Worm (Caenorhabditis elegans) whole organism, L1 larva: ENCODE results near the gene T11F9.14.

Experiments
- C16A3.4 ChIP-seq: fragments of 150-350 bp; optimal IDR thresholded peaks from 2 replicates; lab custom pipeline; 2014; ENCODE audit warnings: missing biosample characterization, missing genetic modification characterization
- C34B4.2 ChIP-seq: sonication (generic microtip); optimal IDR thresholded peaks from 2 replicates; lab custom pipeline; 2017; ENCODE audit warnings: mild to moderate bottlenecking, missing genetic modification characterization, missing compliant biosample characterization
- F16B12.6 ChIP-seq: fragments of 150-350 bp; optimal IDR thresholded peaks from 2 replicates; lab custom pipeline; 2014; ENCODE audit warnings: missing biosample characterization, missing genetic modification characterization
- Y116A8C.19 ChIP-seq: sonication (generic microtip); optimal IDR thresholded peaks from 2 replicates; lab custom pipeline; 2016; ENCODE audit warnings: missing compliant biosample characterization, missing genetic modification characterization, borderline replicate concordance
- alr-1 ChIP-seq: fragments of 200-800 bp; sonication (Bioruptor generic); optimal IDR thresholded peaks from 2 replicates; lab custom pipeline; 2018; ENCODE audit warnings: borderline replicate concordance, mild to moderate bottlenecking, missing genetic modification characterization, missing compliant biosample characterization
- blmp-1 ChIP-seq: fragments of 150-350 bp; optimal IDR thresholded peaks from 2 replicates; lab custom pipeline; 2014; ENCODE audit warnings: missing biosample characterization, missing genetic modification characterization
- ceh-8 ChIP-seq: fragments of 200-800 bp; sonication (Bioruptor generic); optimal IDR thresholded peaks from 2 replicates; lab custom pipeline; 2018; ENCODE audit warnings: mild to moderate bottlenecking, missing genetic modification characterization, moderate library complexity, missing compliant biosample characterization
- ceh-82 ChIP-seq, 3 experiments: fragments of 150-350 bp in 1 of 3; sonication (generic microtip) in 2 of 3; optimal IDR thresholded peaks; 2 replicates each; lab custom pipeline; 2014 to 2017; ENCODE audit warnings: missing biosample characterization in 3 of 3, missing genetic modification characterization in 3 of 3
- dpl-1 ChIP-seq, 3 experiments: fragments of 150-350 bp in 2 of 3; sonication (generic microtip) in 1 of 3; optimal IDR thresholded peaks; 2 replicates each; lab custom pipeline; 2014 to 2017; ENCODE audit warnings: missing biosample characterization in 3 of 3, missing genetic modification characterization in 3 of 3, missing genetic modification reagents in 3 of 3
- dsc-1 ChIP-seq: sonication (generic microtip); optimal IDR thresholded peaks from 2 replicates; lab custom pipeline; 2016; ENCODE audit warnings: mild to moderate bottlenecking, missing genetic modification characterization, missing compliant biosample characterization
- efl-1 ChIP-seq, 4 experiments: fragments of 150-350 bp; optimal IDR thresholded peaks in 3 of 4; peaks in 1 of 4; 1 replicate in 1 of 4; 2 replicates in 3 of 4; lab custom pipeline; 2014; ENCODE audit warnings: missing biosample characterization in 2 of 4, missing genetic modification characterization in 2 of 4, missing genetic modification reagents in 2 of 4
- egl-13 ChIP-seq: sonication (generic microtip); optimal IDR thresholded peaks from 2 replicates; lab custom pipeline; 2016; ENCODE audit warnings: missing genotype, missing genetic modification reagents, missing genetic modification characterization, missing compliant biosample characterization
- egl-27 ChIP-seq, 2 experiments: fragments of 150-350 bp in 1 of 2; sonication (generic microtip); optimal IDR thresholded peaks; 3 replicates each; lab custom pipeline; 2017 to 2018; ENCODE audit warnings: missing biosample characterization in 2 of 2, missing genetic modification characterization in 2 of 2, missing genetic modification reagents in 2 of 2
- elt-2 ChIP-seq: sonication (generic microtip); optimal IDR thresholded peaks from 2 replicates; lab custom pipeline; 2016; ENCODE audit warnings: missing genetic modification characterization, mild to moderate bottlenecking, inconsistent platforms, missing compliant biosample characterization, missing genetic modification reagents
- ets-5 ChIP-seq: fragments of 200-800 bp; sonication (Bioruptor generic); IDR thresholded peaks from 2 replicates; pipeline ENCODE4 v1.3.6; 2022; ENCODE audit warnings: missing genetic modification characterization, missing compliant biosample characterization
- fkh-10 ChIP-seq: sonication (generic microtip); optimal IDR thresholded peaks from 2 replicates; lab custom pipeline; 2017; ENCODE audit warnings: missing biosample characterization, missing genetic modification reagents, missing genetic modification characterization
- fkh-8 ChIP-seq: sonication (generic microtip); optimal IDR thresholded peaks from 2 replicates; lab custom pipeline; 2016; ENCODE audit warnings: mild to moderate bottlenecking, missing genetic modification characterization, missing compliant biosample characterization
- grh-1 ChIP-seq: fragments of 200-800 bp; sonication (Bioruptor generic); IDR thresholded peaks from 2 replicates; pipeline ENCODE4 v1.3.6; 2022; ENCODE audit warnings: missing genetic modification reagents, missing genetic modification characterization, missing compliant biosample characterization
- isw-1 ChIP-seq: fragments of 200-800 bp; sonication (Bioruptor generic); IDR thresholded peaks from 2 replicates; pipeline ENCODE4 v1.3.6; 2022; ENCODE audit warnings: missing genetic modification characterization, missing compliant biosample characterization
- jun-1 ChIP-seq: fragments of 150-350 bp; optimal IDR thresholded peaks from 2 replicates; lab custom pipeline; 2014; ENCODE audit warnings: missing biosample characterization, missing genetic modification reagents, missing genetic modification characterization
- lin-13 ChIP-seq: fragments of 150-350 bp; optimal IDR thresholded peaks from 2 replicates; lab custom pipeline; 2014; ENCODE audit warnings: missing biosample characterization, missing genetic modification reagents, missing genetic modification characterization
- lin-14 ChIP-seq: fragments of 200-800 bp; sonication (Bioruptor generic); optimal IDR thresholded peaks from 2 replicates; lab custom pipeline; 2018; ENCODE audit warnings: mild to moderate bottlenecking, missing genetic modification characterization, moderate library complexity, missing compliant biosample characterization
- lin-35 ChIP-seq, 2 experiments: fragments of 150-350 bp; optimal IDR thresholded peaks; 2 replicates each; lab custom pipeline; 2014; ENCODE audit warnings: missing biosample characterization in 2 of 2, missing genetic modification characterization in 2 of 2, missing genetic modification reagents in 2 of 2
- lir-3 ChIP-seq: sonication (generic microtip); optimal IDR thresholded peaks from 2 replicates; lab custom pipeline; 2016; ENCODE audit warnings: mild to moderate bottlenecking, missing genetic modification characterization, moderate library complexity, missing compliant biosample characterization; ENCODE audit not compliant: poor library complexity
- lsy-2 ChIP-seq, 2 experiments: fragments of 150-350 bp; optimal IDR thresholded peaks; 2 replicates each; lab custom pipeline; 2014; ENCODE audit warnings: missing biosample characterization in 2 of 2, missing genetic modification characterization in 2 of 2
- mdl-1 ChIP-seq, 2 experiments: fragments of 150-350 bp; optimal IDR thresholded peaks; 2 replicates each; lab custom pipeline; 2014 to 2017; ENCODE audit warnings: missing biosample characterization in 2 of 2, missing genetic modification characterization in 2 of 2, inconsistent platforms in 1 of 2
- mep-1 ChIP-seq: fragments of 150-350 bp; optimal IDR thresholded peaks from 2 replicates; lab custom pipeline; 2014; ENCODE audit warnings: missing biosample characterization, missing genetic modification characterization
- nhr-19 ChIP-seq: fragments of 200-800 bp; sonication (Bioruptor generic); conservative IDR thresholded peaks from 2 replicates; pipeline ENCODE4 v1.3.6; 2022; ENCODE audit warnings: missing genetic modification characterization, missing compliant biosample characterization
- nhr-20 ChIP-seq: sonication (generic microtip); optimal IDR thresholded peaks from 2 replicates; lab custom pipeline; 2016; ENCODE audit warnings: mild to moderate bottlenecking, missing genetic modification characterization, missing compliant biosample characterization
- nhr-47 ChIP-seq: sonication (generic microtip); optimal IDR thresholded peaks from 2 replicates; lab custom pipeline; 2016; ENCODE audit warnings: mild to moderate bottlenecking, missing genetic modification characterization, moderate library complexity, missing compliant biosample characterization
- nhr-71 ChIP-seq: sonication (generic microtip); optimal IDR thresholded peaks from 2 replicates; lab custom pipeline; 2016; ENCODE audit warnings: mild to moderate bottlenecking, missing genetic modification characterization, moderate library complexity, missing compliant biosample characterization
- nhr-76 ChIP-seq: sonication (generic microtip); optimal IDR thresholded peaks from 2 replicates; lab custom pipeline; 2017; ENCODE audit warnings: missing biosample characterization, missing genetic modification characterization
- nhr-77 ChIP-seq: fragments of 150-350 bp; optimal IDR thresholded peaks from 2 replicates; lab custom pipeline; 2014; ENCODE audit warnings: missing biosample characterization, missing genetic modification characterization
- nhr-85 ChIP-seq: sonication (generic microtip); peaks from one replicate; lab custom pipeline; 2016; ENCODE audit warnings: missing genetic modification characterization, inconsistent platforms, missing compliant biosample characterization
- nhr-90 ChIP-seq: sonication (generic microtip); optimal IDR thresholded peaks from 2 replicates; lab custom pipeline; 2016; ENCODE audit warnings: mild to moderate bottlenecking, missing genetic modification characterization, missing compliant biosample characterization; ENCODE audit not compliant: poor library complexity
- pax-3 ChIP-seq: fragments of 200-800 bp; sonication (Bioruptor generic); optimal IDR thresholded peaks from 2 replicates; lab custom pipeline; 2018; ENCODE audit warnings: mild to moderate bottlenecking, missing genetic modification characterization, moderate library complexity, missing compliant biosample characterization
- rnt-1 ChIP-seq: sonication (generic microtip); optimal IDR thresholded peaks from 2 replicates; lab custom pipeline; 2016; ENCODE audit warnings: mild to moderate bottlenecking, missing genetic modification characterization, moderate library complexity, missing compliant biosample characterization
- skn-1 ChIP-seq: fragments of 150-350 bp; optimal IDR thresholded peaks from 2 replicates; lab custom pipeline; 2014; ENCODE audit warnings: missing biosample characterization, missing genetic modification characterization
- snpc-4 ChIP-seq: fragments of 150-350 bp; optimal IDR thresholded peaks from 2 replicates; lab custom pipeline; 2014; ENCODE audit warnings: missing biosample characterization, missing genetic modification characterization
- sox-4 ChIP-seq: sonication (generic microtip); optimal IDR thresholded peaks from 2 replicates; lab custom pipeline; 2016; ENCODE audit warnings: missing genetic modification characterization, missing compliant biosample characterization
- swsn-7 ChIP-seq: sonication (generic microtip); optimal IDR thresholded peaks from 2 replicates; lab custom pipeline; 2016; ENCODE audit warnings: missing genetic modification characterization, missing compliant biosample characterization
- tbx-2 ChIP-seq: sonication (generic microtip); optimal IDR thresholded peaks from 2 replicates; lab custom pipeline; 2016; ENCODE audit warnings: missing genetic modification characterization, missing compliant biosample characterization
- tlp-1 ChIP-seq: fragments of 150-350 bp; optimal IDR thresholded peaks from 2 replicates; lab custom pipeline; 2014; ENCODE audit warnings: missing biosample characterization, missing genetic modification characterization
- unc-130 ChIP-seq: fragments of 150-350 bp; optimal IDR thresholded peaks from 2 replicates; lab custom pipeline; 2017; ENCODE audit warnings: missing biosample characterization, missing genetic modification characterization, inconsistent platforms
- unc-30 ChIP-seq: sonication (generic microtip); optimal IDR thresholded peaks from 2 replicates; lab custom pipeline; 2017; ENCODE audit warnings: missing biosample characterization, missing genetic modification characterization
- unc-86 ChIP-seq: sonication (generic microtip); optimal IDR thresholded peaks from 2 replicates; lab custom pipeline; 2016; ENCODE audit warnings: missing genetic modification characterization, missing compliant biosample characterization
- xbp-1 ChIP-seq: sonication (generic microtip); optimal IDR thresholded peaks from 2 replicates; lab custom pipeline; 2016; ENCODE audit warnings: missing genetic modification characterization, missing compliant biosample characterization
- ztf-11 ChIP-seq, 2 experiments: sonication (generic microtip); optimal IDR thresholded peaks; 2 replicates each; lab custom pipeline; 2016 to 2017; ENCODE audit warnings: missing genetic modification characterization in 2 of 2, missing biosample characterization in 1 of 2, missing compliant biosample characterization in 1 of 2

T11F9.14 gene

ce11 chrV:11506347-11506746 is 25.7 kb upstream of the T11F9.14 start (continued):
- peak; percentile 98 for TF ChIP-seq dsc-1 (tag; lab: Kevin White, UChicago)
- TF ChIP-seq C34B4.2, result no peak
- no peak for TF ChIP-seq ets-5 (GFP tag; lab: Robert Waterston, UW)
- peak; percentile 88 for TF ChIP-seq lin-14 (GFP tag; lab: Kevin White, UChicago)
- no peak for TF ChIP-seq egl-27 (tag; optimal IDR thresholded peaks at IDR 0.05; lab: Kevin White, UChicago)
- TF ChIP-seq mdl-1 (tag; optimal IDR thresholded peaks at IDR 0.05; lab: Kevin White, UChicago), result no peak
- peak; percentile 61 for TF ChIP-seq rnt-1
- no peak for TF ChIP-seq nhr-76
- TF ChIP-seq xbp-1 (tag; lab: Kevin White, UChicago), result no peak
- no peak for TF ChIP-seq alr-1 (tag; lab: Kevin White, UChicago)
- no peak for TF ChIP-seq tlp-1 (tag; lab: Kevin White, UChicago)
- no peak for TF ChIP-seq ceh-82 (tag; optimal IDR thresholded peaks at IDR 0.05; lab: Kevin White, UChicago)
- TF ChIP-seq dpl-1 (GFP tag; optimal IDR thresholded peaks at IDR 0.05; lab: Kevin White, UChicago), result no peak
- no peak for TF ChIP-seq lin-13 (GFP tag; lab: Kevin White, UChicago)
- TF ChIP-seq sox-4 (tag; lab: Kevin White, UChicago), result no peak
- no peak for TF ChIP-seq Y116A8C.19 (tag; lab: Kevin White, UChicago)
- TF ChIP-seq unc-30 (tag; lab: Kevin White, UChicago), result no peak
- peak; percentile 33 for TF ChIP-seq nhr-20 (tag; lab: Kevin White, UChicago)

ce11 chrV:11504853-11505397 is 24.3 kb upstream of the T11F9.14 start, which contains the start of the genes C55A6.1 and C55A6.10:
Gene C55A6.1, minus strand, starts transcription at chrV:11504968.
Gene C55A6.10, plus strand, starts transcription at chrV:11505347.
- TF ChIP-seq lsy-2 (tag; optimal IDR thresholded peaks at IDR 0.05; lab: Kevin White, UChicago), result peak; percentile 56 to 73
- TF ChIP-seq efl-1 (optimal IDR thresholded peaks at IDR 0.05; lab: Kevin White, UChicago), result peak; percentile 60 to 69
- peak; percentile 61 to 94 for TF ChIP-seq efl-1 (GFP tag; optimal IDR thresholded peaks at IDR 0.05 in 1 of 2; lab: Kevin White, UChicago)
- peak; percentile 60 for TF ChIP-seq fkh-10
- TF ChIP-seq swsn-7, result peak; percentile 79
- TF ChIP-seq egl-13 (tag; lab: Kevin White, UChicago), result peak; percentile 52
- TF ChIP-seq ceh-82 (tag; optimal IDR thresholded peaks at IDR 0.05; lab: Kevin White, UChicago), result peak in 2 of 3 experiments; percentile 9 to 41
- peak; percentile 30 for TF ChIP-seq jun-1 (tag; lab: Kevin White, UChicago)
- TF ChIP-seq unc-130 (tag; lab: Kevin White, UChicago), result peak; percentile 18
- TF ChIP-seq rnt-1, result peak; percentile 59
- TF ChIP-seq ceh-8 (GFP tag; lab: Kevin White, UChicago), result peak; percentile 44
- peak; percentile 82 for TF ChIP-seq nhr-20 (tag; lab: Kevin White, UChicago)
- TF ChIP-seq tbx-2 (tag; lab: Kevin White, UChicago), result peak; percentile 71
- TF ChIP-seq sox-4 (tag; lab: Kevin White, UChicago), result peak; percentile 17
- peak; percentile 68 for TF ChIP-seq nhr-19 (GFP tag; lab: Robert Waterston, UW)
- peak; percentile 30 for TF ChIP-seq dsc-1 (tag; lab: Kevin White, UChicago)
- TF ChIP-seq snpc-4 (tag; lab: Kevin White, UChicago), result peak; percentile 17
- peak; percentile 84 for TF ChIP-seq nhr-85 (tag; lab: Kevin White, UChicago)
- peak in 1 of 2 experiments; percentile 68 for TF ChIP-seq ztf-11 (tag; optimal IDR thresholded peaks at IDR 0.05; lab: Kevin White, UChicago)
- peak; percentile 52 for TF ChIP-seq blmp-1 (tag; lab: Kevin White, UChicago)
- TF ChIP-seq unc-86 (tag; lab: Kevin White, UChicago), result peak; percentile 76
- TF ChIP-seq skn-1 (tag; lab: Kevin White, UChicago), result peak; percentile 38
- TF ChIP-seq nhr-77 (tag; lab: Kevin White, UChicago), result peak; percentile 37
- TF ChIP-seq lir-3 (tag; lab: Kevin White, UChicago), result peak; percentile 66
- peak; percentile 86 for TF ChIP-seq nhr-71
- TF ChIP-seq lin-35 (GFP tag; optimal IDR thresholded peaks at IDR 0.05; lab: Kevin White, UChicago), result peak; percentile 55 to 62
- peak; percentile 59 for TF ChIP-seq isw-1
- peak; percentile 35 to 67 (median 50) for TF ChIP-seq dpl-1 (GFP tag; optimal IDR thresholded peaks at IDR 0.05; lab: Kevin White, UChicago)
- TF ChIP-seq grh-1 (GFP tag; lab: Robert Waterston, UW), result peak; percentile 64
- TF ChIP-seq elt-2 (tag; lab: Kevin White, UChicago), result peak; percentile 14
- TF ChIP-seq C16A3.4, result peak; percentile 62
- peak; percentile 76 for TF ChIP-seq lin-14 (GFP tag; lab: Kevin White, UChicago)
- TF ChIP-seq fkh-8 (tag; lab: Kevin White, UChicago), result peak; percentile 59
- peak; percentile 85 for TF ChIP-seq nhr-47 (tag; lab: Kevin White, UChicago)
- peak; percentile 20 for TF ChIP-seq pax-3 (tag; lab: Kevin White, UChicago)
- peak; percentile 79 for TF ChIP-seq nhr-90 (tag; lab: Kevin White, UChicago)
- peak; percentile 93 for TF ChIP-seq F16B12.6
- TF ChIP-seq xbp-1 (tag; lab: Kevin White, UChicago), result peak; percentile 65
- peak; percentile 74 for TF ChIP-seq mep-1 (tag; lab: Kevin White, UChicago)
